Worm (Caenorhabditis elegans) whole organism, L4/young adult: ENCODE results near the gene Y39F10C.3.

Experiments
- W03F9.2 ChIP-seq: fragments of 150-350 bp; optimal IDR thresholded peaks from 2 replicates; lab custom pipeline; 2014; ENCODE audit warnings: missing biosample characterization, missing genetic modification characterization
- dao-5 ChIP-seq: sonication (generic microtip); optimal IDR thresholded peaks from 2 replicates; lab custom pipeline; 2016; ENCODE audit warnings: missing genotype, missing genetic modification characterization, moderate library complexity, missing compliant biosample characterization
- him-1 ChIP-seq: sonication (generic microtip); optimal IDR thresholded peaks from 2 replicates; lab custom pipeline; 2016; ENCODE audit warnings: missing genotype, missing genetic modification reagents, missing genetic modification characterization, missing compliant biosample characterization

DNA sequence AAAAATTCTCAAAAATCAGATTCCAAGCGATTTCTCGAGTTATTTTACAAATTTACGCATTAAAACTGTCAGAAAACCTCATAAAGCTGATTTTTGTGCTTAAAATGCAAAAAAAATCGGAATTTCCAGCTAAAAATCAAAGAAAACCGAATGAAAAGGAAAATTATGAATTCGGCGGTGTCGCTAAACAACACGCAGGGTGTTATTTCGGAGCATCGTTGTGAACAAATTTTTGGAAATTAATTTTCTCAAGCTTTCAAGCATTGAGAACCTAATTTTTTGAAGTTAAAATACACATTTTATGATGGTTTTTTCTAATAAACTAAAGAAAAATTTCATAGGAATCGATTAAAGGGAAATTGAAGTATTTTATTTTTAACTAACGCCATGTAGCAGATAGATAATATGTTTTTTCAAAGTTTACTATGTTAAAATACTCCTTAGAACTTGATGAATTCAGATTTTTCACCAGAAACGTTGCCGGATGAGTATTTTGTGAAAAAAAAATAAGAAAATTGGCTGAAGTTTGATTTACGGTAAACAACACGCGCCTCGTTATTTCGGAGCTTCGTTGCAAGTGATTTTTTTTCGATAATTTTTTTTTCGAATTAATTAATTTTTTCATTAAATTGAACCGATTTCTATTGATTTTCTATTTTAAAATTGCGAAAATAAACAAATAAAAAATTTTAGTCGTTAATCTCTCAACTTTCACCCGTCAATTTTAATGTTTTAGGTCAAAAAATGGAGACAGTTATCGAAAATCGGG is 27.3 kb downstream of the Y39F10C.3 start, which contains the start of gene thoc-1:
- TF ChIP-seq dao-5 (tag; lab: Kevin White, UChicago) (no peak), him-1 (no peak), W03F9.2 (no peak)
